Worm (Caenorhabditis elegans) whole organism, L1 larva: ENCODE measurements around the gene D2096.9.
A peak's percentile ranks its signal among the peaks of the same experiment; 100 is the strongest.

Experiments used
- C16A3.4 ChIP-seq: fragments of 150-350 bp; optimal IDR thresholded peaks from 2 replicates; lab custom pipeline; 2014; ENCODE audit warnings: missing biosample characterization, missing genetic modification characterization
- F16B12.6 ChIP-seq: fragments of 150-350 bp; optimal IDR thresholded peaks from 2 replicates; lab custom pipeline; 2014; ENCODE audit warnings: missing biosample characterization, missing genetic modification characterization
- aha-1 ChIP-seq: fragments of 150-350 bp; optimal IDR thresholded peaks from 2 replicates; lab custom pipeline; 2014; ENCODE audit warnings: missing biosample characterization, missing genetic modification characterization
- aly-2 ChIP-seq: fragments of 150-350 bp; optimal IDR thresholded peaks from 2 replicates; lab custom pipeline; 2014; ENCODE audit warnings: missing biosample characterization, missing genetic modification characterization
- ama-1 ChIP-seq: fragments of 150-350 bp; optimal IDR thresholded peaks from 2 replicates; lab custom pipeline; 2014
- ceh-63 ChIP-seq: fragments of 200-800 bp; sonication (Bioruptor generic); optimal IDR thresholded peaks from 2 replicates; lab custom pipeline; 2018; ENCODE audit warnings: mild to moderate bottlenecking, missing genetic modification characterization, missing compliant biosample characterization
- ceh-8 ChIP-seq: fragments of 200-800 bp; sonication (Bioruptor generic); optimal IDR thresholded peaks from 2 replicates; lab custom pipeline; 2018; ENCODE audit warnings: mild to moderate bottlenecking, missing genetic modification characterization, moderate library complexity, missing compliant biosample characterization
- ceh-82 ChIP-seq, 3 experiments: fragments of 150-350 bp in 1 of 3; sonication (generic microtip) in 2 of 3; optimal IDR thresholded peaks; 2 replicates each; lab custom pipeline; 2014 to 2017; ENCODE audit warnings: missing biosample characterization in 3 of 3, missing genetic modification characterization in 3 of 3
- ceh-88 ChIP-seq: fragments of 200-800 bp; sonication (Bioruptor generic); IDR thresholded peaks from 2 replicates; pipeline ENCODE4 v1.3.6; 2022; ENCODE audit warnings: missing genetic modification characterization, missing compliant biosample characterization
- ces-1 ChIP-seq: fragments of 150-350 bp; optimal IDR thresholded peaks from 2 replicates; lab custom pipeline; 2014; ENCODE audit warnings: missing biosample characterization, missing genetic modification reagents, missing genetic modification characterization
- dpl-1 ChIP-seq, 3 experiments: fragments of 150-350 bp in 2 of 3; sonication (generic microtip) in 1 of 3; optimal IDR thresholded peaks; 2 replicates each; lab custom pipeline; 2014 to 2017; ENCODE audit warnings: missing biosample characterization in 3 of 3, missing genetic modification characterization in 3 of 3, missing genetic modification reagents in 3 of 3
- dsc-1 ChIP-seq: sonication (generic microtip); optimal IDR thresholded peaks from 2 replicates; lab custom pipeline; 2016; ENCODE audit warnings: mild to moderate bottlenecking, missing genetic modification characterization, missing compliant biosample characterization
- efl-1 ChIP-seq, 4 experiments: fragments of 150-350 bp; optimal IDR thresholded peaks in 3 of 4; peaks in 1 of 4; 1 replicate in 1 of 4; 2 replicates in 3 of 4; lab custom pipeline; 2014; ENCODE audit warnings: missing biosample characterization in 2 of 4, missing genetic modification characterization in 2 of 4, missing genetic modification reagents in 2 of 4
- egl-13 ChIP-seq: sonication (generic microtip); optimal IDR thresholded peaks from 2 replicates; lab custom pipeline; 2016; ENCODE audit warnings: missing genotype, missing genetic modification reagents, missing genetic modification characterization, missing compliant biosample characterization
- ets-5 ChIP-seq: fragments of 200-800 bp; sonication (Bioruptor generic); IDR thresholded peaks from 2 replicates; pipeline ENCODE4 v1.3.6; 2022; ENCODE audit warnings: missing genetic modification characterization, missing compliant biosample characterization
- fkh-10 ChIP-seq: sonication (generic microtip); optimal IDR thresholded peaks from 2 replicates; lab custom pipeline; 2017; ENCODE audit warnings: missing biosample characterization, missing genetic modification reagents, missing genetic modification characterization
- fkh-8 ChIP-seq: sonication (generic microtip); optimal IDR thresholded peaks from 2 replicates; lab custom pipeline; 2016; ENCODE audit warnings: mild to moderate bottlenecking, missing genetic modification characterization, missing compliant biosample characterization
- grh-1 ChIP-seq: fragments of 200-800 bp; sonication (Bioruptor generic); IDR thresholded peaks from 2 replicates; pipeline ENCODE4 v1.3.6; 2022; ENCODE audit warnings: missing genetic modification reagents, missing genetic modification characterization, missing compliant biosample characterization
- hlh-17 ChIP-seq: fragments of 200-800 bp; sonication (Bioruptor generic); optimal IDR thresholded peaks from 2 replicates; lab custom pipeline; 2018; ENCODE audit warnings: missing genetic modification characterization, mild to moderate bottlenecking, missing compliant biosample characterization, moderate library complexity, borderline replicate concordance
- hlh-4 ChIP-seq: sonication (generic microtip); optimal IDR thresholded peaks from 2 replicates; lab custom pipeline; 2016; ENCODE audit warnings: mild to moderate bottlenecking, missing genetic modification characterization, missing compliant biosample characterization
- hpl-2 ChIP-seq: fragments of 150-350 bp; optimal IDR thresholded peaks from 2 replicates; lab custom pipeline; 2014; ENCODE audit warnings: missing biosample characterization, missing genetic modification reagents, missing genetic modification characterization
- isw-1 ChIP-seq: fragments of 200-800 bp; sonication (Bioruptor generic); IDR thresholded peaks from 2 replicates; pipeline ENCODE4 v1.3.6; 2022; ENCODE audit warnings: missing genetic modification characterization, missing compliant biosample characterization
- lin-35 ChIP-seq, 2 experiments: fragments of 150-350 bp; optimal IDR thresholded peaks; 2 replicates each; lab custom pipeline; 2014; ENCODE audit warnings: missing biosample characterization in 2 of 2, missing genetic modification characterization in 2 of 2, missing genetic modification reagents in 2 of 2
- lin-39 ChIP-seq: fragments of 150-350 bp; optimal IDR thresholded peaks from 2 replicates; lab custom pipeline; 2014; ENCODE audit warnings: missing biosample characterization, missing genetic modification reagents, missing genetic modification characterization
- lir-3 ChIP-seq: sonication (generic microtip); optimal IDR thresholded peaks from 2 replicates; lab custom pipeline; 2016; ENCODE audit warnings: mild to moderate bottlenecking, missing genetic modification characterization, moderate library complexity, missing compliant biosample characterization; ENCODE audit not compliant: poor library complexity
- lsy-2 ChIP-seq, 2 experiments: fragments of 150-350 bp; optimal IDR thresholded peaks; 2 replicates each; lab custom pipeline; 2014; ENCODE audit warnings: missing biosample characterization in 2 of 2, missing genetic modification characterization in 2 of 2
- mab-9 ChIP-seq: fragments of 200-800 bp; sonication (Bioruptor generic); IDR thresholded peaks from 2 replicates; pipeline ENCODE4 v1.3.6; 2022; ENCODE audit warnings: missing genetic modification reagents, missing genetic modification characterization, missing compliant biosample characterization
- mdl-1 ChIP-seq, 2 experiments: fragments of 150-350 bp; optimal IDR thresholded peaks; 2 replicates each; lab custom pipeline; 2014 to 2017; ENCODE audit warnings: missing biosample characterization in 2 of 2, missing genetic modification characterization in 2 of 2, inconsistent platforms in 1 of 2
- mef-2 ChIP-seq: fragments of 150-350 bp; optimal IDR thresholded peaks from 2 replicates; lab custom pipeline; 2014; ENCODE audit warnings: missing biosample characterization, missing genetic modification characterization
- nhr-11 ChIP-seq: fragments of 150-350 bp; optimal IDR thresholded peaks from 2 replicates; lab custom pipeline; 2014; ENCODE audit warnings: missing biosample characterization, missing genetic modification characterization
- nhr-12 ChIP-seq: sonication (generic microtip); optimal IDR thresholded peaks from 2 replicates; lab custom pipeline; 2017; ENCODE audit warnings: missing biosample characterization, missing genetic modification characterization
- nhr-19 ChIP-seq: fragments of 200-800 bp; sonication (Bioruptor generic); conservative IDR thresholded peaks from 2 replicates; pipeline ENCODE4 v1.3.6; 2022; ENCODE audit warnings: missing genetic modification characterization, missing compliant biosample characterization
- nhr-237 ChIP-seq: fragments of 150-350 bp; optimal IDR thresholded peaks from 2 replicates; lab custom pipeline; 2014; ENCODE audit warnings: missing biosample characterization, missing genetic modification characterization
- nhr-47 ChIP-seq: sonication (generic microtip); optimal IDR thresholded peaks from 2 replicates; lab custom pipeline; 2016; ENCODE audit warnings: mild to moderate bottlenecking, missing genetic modification characterization, moderate library complexity, missing compliant biosample characterization
- nhr-76 ChIP-seq: sonication (generic microtip); optimal IDR thresholded peaks from 2 replicates; lab custom pipeline; 2017; ENCODE audit warnings: missing biosample characterization, missing genetic modification characterization
- nhr-77 ChIP-seq: fragments of 150-350 bp; optimal IDR thresholded peaks from 2 replicates; lab custom pipeline; 2014; ENCODE audit warnings: missing biosample characterization, missing genetic modification characterization
- nhr-90 ChIP-seq: sonication (generic microtip); optimal IDR thresholded peaks from 2 replicates; lab custom pipeline; 2016; ENCODE audit warnings: mild to moderate bottlenecking, missing genetic modification characterization, missing compliant biosample characterization; ENCODE audit not compliant: poor library complexity
- pax-3 ChIP-seq: fragments of 200-800 bp; sonication (Bioruptor generic); optimal IDR thresholded peaks from 2 replicates; lab custom pipeline; 2018; ENCODE audit warnings: mild to moderate bottlenecking, missing genetic modification characterization, moderate library complexity, missing compliant biosample characterization
- rnt-1 ChIP-seq: sonication (generic microtip); optimal IDR thresholded peaks from 2 replicates; lab custom pipeline; 2016; ENCODE audit warnings: mild to moderate bottlenecking, missing genetic modification characterization, moderate library complexity, missing compliant biosample characterization
- skn-1 ChIP-seq: fragments of 150-350 bp; optimal IDR thresholded peaks from 2 replicates; lab custom pipeline; 2014; ENCODE audit warnings: missing biosample characterization, missing genetic modification characterization
- snpc-4 ChIP-seq: fragments of 150-350 bp; optimal IDR thresholded peaks from 2 replicates; lab custom pipeline; 2014; ENCODE audit warnings: missing biosample characterization, missing genetic modification characterization
- snu-23 ChIP-seq: sonication (generic microtip); optimal IDR thresholded peaks from 2 replicates; lab custom pipeline; 2016; ENCODE audit warnings: missing genetic modification characterization, missing compliant biosample characterization
- sox-4 ChIP-seq: sonication (generic microtip); optimal IDR thresholded peaks from 2 replicates; lab custom pipeline; 2016; ENCODE audit warnings: missing genetic modification characterization, missing compliant biosample characterization
- sptf-1 ChIP-seq: fragments of 150-350 bp; optimal IDR thresholded peaks from 2 replicates; lab custom pipeline; 2014; ENCODE audit warnings: missing biosample characterization, missing genetic modification characterization
- swsn-7 ChIP-seq: sonication (generic microtip); optimal IDR thresholded peaks from 2 replicates; lab custom pipeline; 2016; ENCODE audit warnings: missing genetic modification characterization, missing compliant biosample characterization
- tbx-2 ChIP-seq: sonication (generic microtip); optimal IDR thresholded peaks from 2 replicates; lab custom pipeline; 2016; ENCODE audit warnings: missing genetic modification characterization, missing compliant biosample characterization
- tlp-1 ChIP-seq: fragments of 150-350 bp; optimal IDR thresholded peaks from 2 replicates; lab custom pipeline; 2014; ENCODE audit warnings: missing biosample characterization, missing genetic modification characterization
- unc-30 ChIP-seq: sonication (generic microtip); optimal IDR thresholded peaks from 2 replicates; lab custom pipeline; 2017; ENCODE audit warnings: missing biosample characterization, missing genetic modification characterization
- unc-98 ChIP-seq: fragments of 200-800 bp; sonication (Bioruptor generic); IDR thresholded peaks from 2 replicates; pipeline ENCODE4 v1.3.6; 2022; ENCODE audit warnings: missing genetic modification characterization, missing compliant biosample characterization
- xbp-1 ChIP-seq: sonication (generic microtip); optimal IDR thresholded peaks from 2 replicates; lab custom pipeline; 2016; ENCODE audit warnings: missing genetic modification characterization, missing compliant biosample characterization
- zag-1 ChIP-seq: fragments of 150-350 bp; optimal IDR thresholded peaks from 2 replicates; lab custom pipeline; 2014; ENCODE audit warnings: missing biosample characterization, missing genetic modification characterization
- ztf-11 ChIP-seq, 2 experiments: sonication (generic microtip); optimal IDR thresholded peaks; 2 replicates each; lab custom pipeline; 2016 to 2017; ENCODE audit warnings: missing genetic modification characterization in 2 of 2, missing biosample characterization in 1 of 2, missing compliant biosample characterization in 1 of 2
- ztf-4 ChIP-seq: fragments of 150-350 bp; optimal IDR thresholded peaks from 2 replicates; lab custom pipeline; 2014; ENCODE audit warnings: missing biosample characterization, missing genetic modification characterization

D2096.9 gene

DNA sequence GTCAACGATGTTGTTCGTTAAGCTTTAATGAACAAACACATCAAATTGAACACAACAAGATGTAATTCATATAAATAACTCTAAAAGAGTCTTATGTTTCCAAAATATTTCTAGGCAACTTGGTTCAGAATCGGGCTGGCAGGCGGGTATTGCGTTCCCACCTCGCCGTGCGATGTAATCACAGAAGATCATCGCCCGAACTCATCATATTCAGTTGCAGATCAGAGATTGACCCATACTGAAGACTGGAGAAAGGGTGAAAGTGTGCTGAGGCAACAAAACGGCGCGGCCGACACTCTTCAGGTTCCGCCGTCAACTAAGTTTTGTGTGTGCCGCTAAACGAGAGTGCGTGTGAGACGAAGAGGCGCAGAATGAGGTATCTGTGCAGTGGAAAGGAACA is 45.9 kb upstream of the D2096.9 start (continued):
- TF ChIP-seq skn-1 (tag; lab: Kevin White, UChicago): peak; percentile 49
- peak; percentile 62 for TF ChIP-seq egl-13 (tag; lab: Kevin White, UChicago)
- no peak for TF ChIP-seq F16B12.6 (tag; lab: Kevin White, UChicago)
- TF ChIP-seq nhr-77 (tag; lab: Kevin White, UChicago): peak; percentile 65
- no peak for TF ChIP-seq tlp-1 (tag; lab: Kevin White, UChicago)
- peak; percentile 47 to 54 (median 50) for TF ChIP-seq dpl-1 (GFP tag; optimal IDR thresholded peaks at IDR 0.05; lab: Kevin White, UChicago)
- peak; percentile 31 for TF ChIP-seq nhr-237
- TF ChIP-seq nhr-90 (tag; lab: Kevin White, UChicago): peak; percentile 94
- TF ChIP-seq xbp-1 (tag; lab: Kevin White, UChicago): peak; percentile 84
- peak; percentile 93 for TF ChIP-seq rnt-1 (tag; lab: Kevin White, UChicago)
- peak; percentile 28; the same call in 1 of the 2 replicates for TF ChIP-seq mab-9
- TF ChIP-seq ceh-88 (GFP tag; lab: Robert Waterston, UW): peak; percentile 73; the same call in 1 of the 2 replicates
- TF ChIP-seq lir-3 (tag; lab: Kevin White, UChicago): peak; percentile 56
- TF ChIP-seq lin-35 (GFP tag; optimal IDR thresholded peaks at IDR 0.05; lab: Kevin White, UChicago): peak; percentile 55 to 79
- no peak for TF ChIP-seq nhr-12 (tag; lab: Kevin White, UChicago)
- TF ChIP-seq ama-1 (lab: Kevin White, UChicago): peak; percentile 92
- peak; percentile 44 for TF ChIP-seq pax-3 (tag; lab: Kevin White, UChicago)
- TF ChIP-seq nhr-47 (tag; lab: Kevin White, UChicago): peak; percentile 92
- peak; percentile 85 for TF ChIP-seq ceh-8
- TF ChIP-seq sox-4 (tag; lab: Kevin White, UChicago): peak; percentile 44
- TF ChIP-seq unc-98 (GFP tag; lab: Robert Waterston, UW): no peak
- TF ChIP-seq lsy-2 (tag; optimal IDR thresholded peaks at IDR 0.05; lab: Kevin White, UChicago): peak; percentile 84 to 87
- TF ChIP-seq ceh-63 (GFP tag; lab: Kevin White, UChicago): no peak
- no peak for TF ChIP-seq hlh-4 (tag; lab: Kevin White, UChicago)
- peak; percentile 94 for TF ChIP-seq swsn-7 (tag; lab: Kevin White, UChicago)
- TF ChIP-seq mdl-1 (tag; optimal IDR thresholded peaks at IDR 0.05; lab: Kevin White, UChicago): peak in 1 of 2 experiments; percentile 53
- peak; percentile 93 for TF ChIP-seq snu-23 (GFP tag; lab: Kevin White, UChicago)
- no peak for TF ChIP-seq nhr-76 (tag; lab: Kevin White, UChicago)
- peak; percentile 99 for TF ChIP-seq snpc-4 (tag; lab: Kevin White, UChicago)
- peak; percentile 87 for TF ChIP-seq grh-1 (GFP tag; lab: Robert Waterston, UW)
- TF ChIP-seq dsc-1: peak; percentile 88
- peak; percentile 74 for TF ChIP-seq aly-2 (tag; lab: Kevin White, UChicago)
- TF ChIP-seq ztf-11 (tag; optimal IDR thresholded peaks at IDR 0.05; lab: Kevin White, UChicago): peak in 1 of 2 experiments; percentile 80
- no peak for TF ChIP-seq hlh-17 (GFP tag; lab: Kevin White, UChicago)
- TF ChIP-seq ets-5 (GFP tag; lab: Robert Waterston, UW): no peak
- peak; percentile 44 for TF ChIP-seq nhr-11 (tag; lab: Kevin White, UChicago)
- peak; percentile 85 for TF ChIP-seq tbx-2 (tag; lab: Kevin White, UChicago)
- peak; percentile 63 for TF ChIP-seq lin-39 (tag; lab: Kevin White, UChicago)
- TF ChIP-seq sptf-1 (tag; lab: Kevin White, UChicago): no peak
- TF ChIP-seq ceh-82 (tag; optimal IDR thresholded peaks at IDR 0.05; lab: Kevin White, UChicago): peak; percentile 71 to 78 (median 71)
- TF ChIP-seq zag-1 (tag; lab: Kevin White, UChicago): no peak
- no peak for TF ChIP-seq fkh-10
- TF ChIP-seq C16A3.4 (tag; lab: Kevin White, UChicago): no peak
- peak; percentile 46 for TF ChIP-seq ztf-4 (tag; lab: Kevin White, UChicago)
- TF ChIP-seq unc-30 (tag; lab: Kevin White, UChicago): no peak
- TF ChIP-seq fkh-8 (tag; lab: Kevin White, UChicago): peak; percentile 76
- peak; percentile 77 for TF ChIP-seq hpl-2 (GFP tag; lab: Kevin White, UChicago)
- no peak for TF ChIP-seq ces-1 (GFP tag; lab: Kevin White, UChicago)
- peak; percentile 12 for TF ChIP-seq aha-1
- peak; percentile 68 to 73 for TF ChIP-seq efl-1 (optimal IDR thresholded peaks at IDR 0.05; lab: Kevin White, UChicago)
- peak; percentile 52 to 97 for TF ChIP-seq efl-1 (GFP tag; optimal IDR thresholded peaks at IDR 0.05 in 1 of 2; lab: Kevin White, UChicago)
- TF ChIP-seq mef-2 (tag; lab: Kevin White, UChicago): no peak
- peak; percentile 56 for TF ChIP-seq isw-1 (GFP tag; lab: Robert Waterston, UW)
- peak; percentile 92 for TF ChIP-seq nhr-19 (GFP tag; lab: Robert Waterston, UW)
